Worm (Caenorhabditis elegans): ENCODE measurements around the gene Y54G2A.16.

DNA sequence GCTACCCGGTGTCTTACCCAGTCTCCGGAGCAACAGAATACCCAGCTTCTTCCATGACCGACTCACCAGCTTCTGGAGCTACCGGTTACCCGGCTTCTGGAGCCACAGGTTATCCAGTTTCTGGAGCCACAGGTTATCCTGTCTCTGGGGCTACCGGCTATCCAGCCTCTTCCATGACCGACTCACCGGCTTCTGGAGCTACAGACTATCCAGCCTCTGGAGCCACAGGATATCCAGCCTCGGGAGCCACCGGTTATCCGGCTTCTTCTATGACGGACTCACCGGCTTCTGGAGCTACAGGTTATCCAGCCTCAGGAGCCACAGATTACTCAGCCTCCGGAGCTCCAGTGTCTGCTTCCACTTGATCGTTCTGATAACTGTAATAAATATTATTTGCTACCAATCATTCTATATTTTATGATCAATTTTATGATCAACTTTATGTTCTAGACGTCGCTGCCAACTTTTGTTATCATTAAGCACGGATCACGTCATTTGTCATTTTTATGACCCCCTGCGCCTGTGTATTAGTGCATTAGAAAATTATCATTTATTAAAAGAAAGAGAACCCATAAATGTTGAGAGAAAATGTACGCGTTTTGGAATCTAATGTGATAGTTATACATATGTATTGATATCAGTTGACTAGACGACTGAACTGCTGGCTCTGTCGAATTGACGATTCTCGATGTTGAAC, 9.4 kb downstream of the Y54G2A.16 start:
- no peak for TF ChIP-seq ces-1 (GFP tag; optimal IDR thresholded peaks at IDR 0.05)
- no peak for TF ChIP-seq ceh-43 (GFP tag; optimal IDR thresholded peaks at IDR 0.05)
- no peak for TF ChIP-seq elt-1 (tag; optimal IDR thresholded peaks at IDR 0.05; ENCODE audit: borderline replicate concordance, insufficient read depth)
- no peak for TF ChIP-seq mab-5 (tag; optimal IDR thresholded peaks at IDR 0.05)
- TF ChIP-seq snpc-4 (tag; optimal IDR thresholded peaks at IDR 0.05): no peak
- TF ChIP-seq blmp-1 (tag; optimal IDR thresholded peaks at IDR 0.05): no peak
- no peak for TF ChIP-seq lsy-2 (tag; optimal IDR thresholded peaks at IDR 0.05)
- no peak for TF ChIP-seq unc-39 (tag; optimal IDR thresholded peaks at IDR 0.05)
- no peak for TF ChIP-seq unc-62 (GFP tag; optimal IDR thresholded peaks at IDR 0.05)
- no peak for TF ChIP-seq zip-8 (tag; optimal IDR thresholded peaks at IDR 0.05)

Data from whole organism, mixed stage, embryonic.